Fruit fly (Drosophila melanogaster) whole organism, wandering third instar larva: ENCODE results near the gene CG6276.

Experiments used
- Abd-B ChIP-seq: fragments of >200 bp; optimal IDR thresholded peaks from 2 replicates; lab custom pipeline; 2017; ENCODE audit warnings: missing biosample characterization, missing genetic modification characterization
- CG32264 ChIP-seq: fragments of 200-800 bp; sonication (Bioruptor generic); optimal IDR thresholded peaks from 2 replicates; lab custom pipeline; 2016; ENCODE audit warnings: missing biosample characterization, missing genetic modification characterization
- CG9705 ChIP-seq: fragments of 200-800 bp; sonication (Bioruptor generic); optimal IDR thresholded peaks from 2 replicates; lab custom pipeline; 2018; ENCODE audit warnings: missing biosample characterization, mild to moderate bottlenecking, missing genetic modification characterization
- CrebA ChIP-seq: fragments of 200-800 bp; sonication (Bioruptor generic); optimal IDR thresholded peaks from 2 replicates; lab custom pipeline; 2016; ENCODE audit warnings: missing biosample characterization, mild to moderate bottlenecking, missing genetic modification characterization, borderline replicate concordance
- Dfd ChIP-seq: fragments of >200 bp; optimal IDR thresholded peaks from 2 replicates; lab custom pipeline; 2017; ENCODE audit warnings: missing biosample characterization, missing genetic modification characterization
- Dif ChIP-seq: fragments of 200-275, 200-300 bp; sonication (Bioruptor generic); optimal IDR thresholded peaks from 2 replicates; lab custom pipeline; 2018; ENCODE audit warnings: missing biosample characterization, missing genetic modification characterization; ENCODE audit not compliant: partially characterized antibody
- GATAd ChIP-seq: sonication (Bioruptor generic); optimal IDR thresholded peaks from 2 replicates; lab custom pipeline; 2016; ENCODE audit warnings: missing biosample characterization, missing genetic modification characterization
- HLH106 ChIP-seq: fragments of 200-800 bp; optimal IDR thresholded peaks from 3 replicates; lab custom pipeline; 2019; ENCODE audit warnings: missing biosample characterization, mild to moderate bottlenecking, missing genetic modification characterization, moderate library complexity
- Hnf4 ChIP-seq: fragments of 200-800 bp; sonication (Bioruptor generic); optimal IDR thresholded peaks from 2 replicates; lab custom pipeline; 2016; ENCODE audit warnings: missing biosample characterization, mild to moderate bottlenecking, missing genetic modification characterization
- Hr78 ChIP-seq: fragments of >200 bp; optimal IDR thresholded peaks from 2 replicates; lab custom pipeline; 2017; ENCODE audit warnings: missing biosample characterization, missing genetic modification characterization
- Hr83 ChIP-seq: fragments of 200-300 bp; sonication (Bioruptor generic); optimal IDR thresholded peaks from 2 replicates; lab custom pipeline; 2016; ENCODE audit warnings: missing biosample characterization, mild to moderate bottlenecking, missing genetic modification characterization, moderate library complexity; ENCODE audit not compliant: poor library complexity, severe bottlenecking
- Jra ChIP-seq: sonication (Bioruptor generic); optimal IDR thresholded peaks from 2 replicates; lab custom pipeline; 2016; ENCODE audit warnings: missing biosample characterization, missing genetic modification characterization
- Mio ChIP-seq: sonication (Bioruptor generic); optimal IDR thresholded peaks from 2 replicates; lab custom pipeline; 2016; ENCODE audit warnings: missing biosample characterization, missing genetic modification characterization
- Myc ChIP-seq: fragments of >200 bp; optimal IDR thresholded peaks from 2 replicates; lab custom pipeline; 2017
- N ChIP-seq: fragments of >200 bp; optimal IDR thresholded peaks from 2 replicates; lab custom pipeline; 2018; ENCODE audit warnings: missing biosample characterization, missing external identifiers, missing genetic modification characterization
- OdsH ChIP-seq: fragments of 200-800 bp; sonication (Bioruptor generic); optimal IDR thresholded peaks from 2 replicates; lab custom pipeline; 2016; ENCODE audit warnings: missing biosample characterization, mild to moderate bottlenecking, missing genetic modification characterization
- Rel ChIP-seq, 2 experiments: fragments of 200-800 bp; sonication (Bioruptor generic) in 1 of 2; optimal IDR thresholded peaks; 2 replicates in 1 of 2; 3 replicates in 1 of 2; lab custom pipeline; 2016 to 2019; ENCODE audit warnings: mild to moderate bottlenecking in 2 of 2, missing biosample characterization in 2 of 2, missing genetic modification characterization in 2 of 2, moderate library complexity in 1 of 2
- Sp1 ChIP-seq: fragments of 200-800 bp; sonication (Bioruptor generic); optimal IDR thresholded peaks from 3 replicates; lab custom pipeline; 2019; ENCODE audit warnings: missing biosample characterization, mild to moderate bottlenecking, missing genetic modification characterization, moderate library complexity
- Vsx2 ChIP-seq: fragments of 200-300, 225-300 bp; sonication (Bioruptor generic); optimal IDR thresholded peaks from 2 replicates; lab custom pipeline; 2018; ENCODE audit warnings: missing biosample characterization, missing genetic modification characterization; ENCODE audit not compliant: partially characterized antibody
- br ChIP-seq: fragments of 200-800 bp; sonication (Bioruptor generic); optimal IDR thresholded peaks from 2 replicates; lab custom pipeline; 2016; ENCODE audit warnings: missing biosample characterization, missing genetic modification characterization
- brk ChIP-seq: fragments of 200-800 bp; sonication (Bioruptor generic); optimal IDR thresholded peaks from 2 replicates; lab custom pipeline; 2016; ENCODE audit warnings: missing biosample characterization, mild to moderate bottlenecking, missing genetic modification characterization
- dmrt93B ChIP-seq: fragments of 200-800 bp; sonication (Bioruptor generic); optimal IDR thresholded peaks from 2 replicates; lab custom pipeline; 2018; ENCODE audit warnings: missing biosample characterization, mild to moderate bottlenecking, missing genetic modification characterization
- dsf ChIP-seq: sonication (Bioruptor generic); optimal IDR thresholded peaks from 2 replicates; lab custom pipeline; 2016; ENCODE audit warnings: missing biosample characterization, missing genetic modification characterization, borderline replicate concordance
- ey ChIP-seq: fragments of 200-800 bp; sonication (Bioruptor generic); optimal IDR thresholded peaks from 2 replicates; lab custom pipeline; 2016; ENCODE audit warnings: missing biosample characterization, missing genetic modification characterization
- foxo ChIP-seq, 2 experiments: fragments of 200-800 bp; sonication (Bioruptor generic); optimal IDR thresholded peaks; 2 replicates in 1 of 2; 3 replicates in 1 of 2; lab custom pipeline; 2016 to 2017; ENCODE audit warnings: missing biosample characterization in 2 of 2, missing genetic modification characterization in 2 of 2
- fru ChIP-seq: fragments of 200-800 bp; sonication (Bioruptor generic); optimal IDR thresholded peaks from 3 replicates; lab custom pipeline; 2016; ENCODE audit warnings: missing biosample characterization, mild to moderate bottlenecking, missing genetic modification characterization
- h ChIP-seq: fragments of 200-800 bp; sonication (Bioruptor generic); optimal IDR thresholded peaks from 3 replicates; lab custom pipeline; 2016; ENCODE audit warnings: missing biosample characterization, mild to moderate bottlenecking, missing genetic modification characterization
- jim ChIP-seq: fragments of 175-275, 200-325 bp; sonication (Bioruptor generic); optimal IDR thresholded peaks from 2 replicates; lab custom pipeline; 2016; ENCODE audit warnings: missing biosample characterization, mild to moderate bottlenecking, missing genetic modification characterization
- lola ChIP-seq: fragments of >200 bp; optimal IDR thresholded peaks from 2 replicates; lab custom pipeline; 2017; ENCODE audit warnings: missing biosample characterization, missing genetic modification characterization
- pan ChIP-seq: fragments of >200 bp; optimal IDR thresholded peaks from 2 replicates; lab custom pipeline; 2017
- psq ChIP-seq: fragments of 200-800 bp; sonication (Bioruptor generic); optimal IDR thresholded peaks from 3 replicates; lab custom pipeline; 2017; ENCODE audit warnings: missing biosample characterization, mild to moderate bottlenecking, missing genetic modification characterization, moderate library complexity
- rgr ChIP-seq: fragments of 200-800 bp; sonication (Bioruptor generic); optimal IDR thresholded peaks from 3 replicates; lab custom pipeline; 2016; ENCODE audit warnings: missing biosample characterization, mild to moderate bottlenecking, missing genetic modification characterization
- sage ChIP-seq: fragments of 200-800 bp; sonication (Bioruptor generic); optimal IDR thresholded peaks from 2 replicates; lab custom pipeline; 2016; ENCODE audit warnings: missing biosample characterization, mild to moderate bottlenecking, missing genetic modification characterization
- sv ChIP-seq: fragments of 200-800 bp; sonication (Bioruptor generic); optimal IDR thresholded peaks from 3 replicates; lab custom pipeline; 2016; ENCODE audit warnings: missing biosample characterization, missing genetic modification characterization
- tai ChIP-seq: sonication (Bioruptor generic); optimal IDR thresholded peaks from 2 replicates; lab custom pipeline; 2016; ENCODE audit warnings: missing biosample characterization, missing genetic modification characterization
- usp ChIP-seq: fragments of >200 bp; optimal IDR thresholded peaks from 2 replicates; lab custom pipeline; 2017; ENCODE audit warnings: missing biosample characterization, missing genetic modification characterization
- woc ChIP-seq: sonication (Bioruptor generic); optimal IDR thresholded peaks from 2 replicates; lab custom pipeline; 2016; ENCODE audit warnings: missing biosample characterization, mild to moderate bottlenecking, missing genetic modification characterization

CG6276 gene

dm6 chr3R:15347822-15348221 is 28.0 kb upstream of the CG6276 start, which contains the start of the genes CG42726 and CG42727:
Gene CG42726 (plus strand): TSS chr3R:15348048.
Gene CG42727 (plus strand): TSS chr3R:15348048.
- TF ChIP-seq jim (GFP tag; lab: Kevin White, UChicago) (no peak), HLH106 (peak; percentile 45), sv (GFP tag; lab: Kevin White, UChicago) (peak; percentile 14), Hr78 (GFP tag; lab: Kevin White, UChicago) (no peak), Sp1 (GFP tag; lab: Kevin White, UChicago) (peak; percentile 28), foxo (GFP tag; optimal IDR thresholded peaks at IDR 0.05; lab: Kevin White, UChicago) (peak in 1 of 2 experiments; percentile 60), rgr (GFP tag; lab: Kevin White, UChicago) (peak; percentile 56), h (GFP tag; lab: Kevin White, UChicago) (peak; percentile 43), Jra (no peak), Dif (GFP tag; lab: Kevin White, UChicago) (no peak), Myc (no peak), CG9705 (GFP tag; lab: Kevin White, UChicago) (peak; percentile 16), OdsH (GFP tag; lab: Kevin White, UChicago) (peak; percentile 18), ey (peak; percentile 27), woc (GFP tag; lab: Kevin White, UChicago) (peak; percentile 17), br (peak; percentile 45)
- TF ChIP-seq, all 38 proteins: peak for 11

- TF ChIP-seq tai (GFP tag; lab: Kevin White, UChicago) (no peak), Hr78 (GFP tag; lab: Kevin White, UChicago) (no peak), Myc (peak; percentile 3)
These were observed 26.1 kb upstream of the CG6276 start, which contains the start of the genes Surf4 and CG31301 for dm6 chr3R:15346018-15346383. Gene Surf4 (minus strand): TSS chr3R:15346176. Gene CG31301 (plus strand): TSS chr3R:15346205.

- TF ChIP-seq Mio (GFP tag; lab: Kevin White, UChicago) (no peak), CG9705 (GFP tag; lab: Kevin White, UChicago) (no peak), Dif (GFP tag; lab: Kevin White, UChicago) (no peak), Vsx2 (GFP tag; lab: Kevin White, UChicago) (no peak), Rel (GFP tag; optimal IDR thresholded peaks at IDR 0.05; lab: Kevin White, UChicago) (no peak), Rel (tag; optimal IDR thresholded peaks at IDR 0.05; lab: Kevin White, UChicago) (peak; percentile 67), lola (no peak), sv (GFP tag; lab: Kevin White, UChicago) (no peak), OdsH (GFP tag; lab: Kevin White, UChicago) (no peak)
These were observed 25.5 kb upstream of the CG6276 start for dm6 chr3R:15345198-15346017.

dm6 chr3R:15342926-15343685 is 23.2 kb upstream of the CG6276 start, which contains the start of gene Nagk:
Gene Nagk (minus strand): TSS chr3R:15343256.
- TF ChIP-seq GATAd (GFP tag; lab: Kevin White, UChicago) (no peak), CG9705 (GFP tag; lab: Kevin White, UChicago) (peak; percentile 34), dsf (no peak), psq (GFP tag; lab: Kevin White, UChicago) (peak; percentile 51), tai (GFP tag; lab: Kevin White, UChicago) (no peak), Myc (no peak), brk (GFP tag; lab: Kevin White, UChicago) (no peak), fru (peak; percentile 73), N (GFP tag; lab: Kevin White, UChicago) (no peak), Mio (GFP tag; lab: Kevin White, UChicago) (no peak), Vsx2 (GFP tag; lab: Kevin White, UChicago) (no peak), sv (GFP tag; lab: Kevin White, UChicago) (peak; percentile 65), Hr78 (GFP tag; lab: Kevin White, UChicago) (no peak), OdsH (GFP tag; lab: Kevin White, UChicago) (peak; percentile 68), Hnf4 (GFP tag; lab: Kevin White, UChicago) (no peak), foxo (GFP tag; optimal IDR thresholded peaks at IDR 0.05; lab: Kevin White, UChicago) (peak in 1 of 2 experiments; percentile 76), Abd-B (GFP tag; lab: Kevin White, UChicago) (no peak), ey (peak; percentile 71), Dif (GFP tag; lab: Kevin White, UChicago) (peak; percentile 37), pan (lab: Kevin White, UChicago) (peak; percentile 86), usp (GFP tag; lab: Kevin White, UChicago) (no peak), Sp1 (GFP tag; lab: Kevin White, UChicago) (peak; percentile 68), rgr (GFP tag; lab: Kevin White, UChicago) (peak; percentile 63), jim (GFP tag; lab: Kevin White, UChicago) (no peak), sage (GFP tag; lab: Kevin White, UChicago) (no peak), woc (GFP tag; lab: Kevin White, UChicago) (peak; percentile 89), HLH106 (peak; percentile 56), dmrt93B (GFP tag; lab: Kevin White, UChicago) (no peak), CrebA (GFP tag; lab: Kevin White, UChicago) (no peak), CG32264 (peak; percentile 34), Jra (peak; percentile 57), Hr83 (GFP tag; lab: Kevin White, UChicago) (peak; percentile 82), Dfd (GFP tag; lab: Kevin White, UChicago) (no peak), br (peak; percentile 49)
